Worm (Caenorhabditis elegans): Measurements from ENCODE around the gene clec-47.
"Not testable (repeated sequence)": the region's sequence is repeated elsewhere in the genome, so short reads cannot be mapped to it uniquely, and the experiment has no call there.

- not testable (repeated sequence) for TF ChIP-seq hmbx-1 (tag; optimal IDR thresholded peaks at IDR 0.05); pes-1 (GFP tag; IDR thresholded peaks at IDR 0.05); flt-1 (GFP tag; IDR thresholded peaks at IDR 0.05); scrt-1 (GFP tag; IDR thresholded peaks at IDR 0.05); ama-1 (optimal IDR thresholded peaks at IDR 0.05); hnd-1 (tag; optimal IDR thresholded peaks at IDR 0.05); hmg-4 (GFP tag; optimal IDR thresholded peaks at IDR 0.05); tra-4 (tag; optimal IDR thresholded peaks at IDR 0.05); ets-7 (tag; optimal IDR thresholded peaks at IDR 0.05)
Observed at ce11 chrV:15211869-15212268, 36.3 kb downstream of the clec-47 start, which contains the start of gene sri-24.

All from whole organism, early embryonic.